Fruit fly (Drosophila melanogaster) whole organism: ENCODE data around the gene CycJ.

ENCODE experiments used
- CG8478 ChIP-seq: fragments of >200 bp; optimal IDR thresholded peaks from 2 replicates; lab custom pipeline; 2018; ENCODE audit warnings: inconsistent platforms
- Dll ChIP-seq: fragments of >200 bp; optimal IDR thresholded peaks from 2 replicates; lab custom pipeline; 2017
- EcR ChIP-seq, 2 experiments: fragments of >200 bp; optimal IDR thresholded peaks; 2 replicates each; lab custom pipeline; 2017; ENCODE audit warnings: missing biosample characterization in 2 of 2, missing genetic modification characterization in 2 of 2, missing genetic modification reagents in 2 of 2
- pan ChIP-seq: fragments of >200 bp; optimal IDR thresholded peaks from 2 replicates; lab custom pipeline; 2017
- psq ChIP-seq: fragments of >200 bp; optimal IDR thresholded peaks from 2 replicates; lab custom pipeline; 2017
- usp ChIP-seq: fragments of >200 bp; optimal IDR thresholded peaks from 2 replicates; lab custom pipeline; 2017; ENCODE audit warnings: missing biosample characterization, missing genetic modification characterization, mixed read lengths

Gene CycJ

DNA sequence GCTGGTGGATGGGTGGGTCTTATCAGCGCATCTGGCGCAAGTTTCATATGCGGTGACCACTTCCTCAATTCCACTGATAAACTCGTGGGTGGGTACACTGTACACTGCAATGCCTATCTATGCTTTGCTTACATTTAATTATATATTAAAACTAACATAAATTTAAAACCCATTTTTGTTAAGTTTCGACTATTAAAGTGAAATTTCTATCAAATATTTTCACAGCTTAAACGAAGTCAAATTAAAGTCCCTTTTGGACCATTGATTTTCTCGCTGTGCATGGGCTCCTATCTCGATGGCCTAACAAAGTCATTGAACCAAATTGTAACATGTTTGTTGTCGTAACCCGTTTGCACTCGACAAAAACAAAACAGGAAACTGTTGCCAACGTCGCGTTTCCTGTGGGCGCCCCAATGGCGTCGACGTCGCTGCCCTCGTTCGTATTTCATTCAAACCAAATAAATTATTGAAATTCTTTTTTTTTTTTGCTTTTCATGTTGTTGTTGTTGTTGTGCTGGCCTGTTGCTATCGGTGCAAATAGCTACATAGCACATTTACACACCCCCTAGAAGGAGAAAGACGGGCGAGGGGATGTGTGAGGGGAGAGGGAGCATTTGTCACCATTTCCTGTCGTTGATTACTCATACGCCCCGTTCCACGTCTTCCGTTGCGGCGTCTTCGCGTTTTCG, 33.4 kb upstream of the CycJ start:
- TF ChIP-seq EcR (GFP tag; optimal IDR thresholded peaks at IDR 0.05; lab: Kevin White, UChicago) (peak in 1 of 2 experiments; percentile 29), Dll (lab: Kevin White, UChicago) (no peak)

DNA sequence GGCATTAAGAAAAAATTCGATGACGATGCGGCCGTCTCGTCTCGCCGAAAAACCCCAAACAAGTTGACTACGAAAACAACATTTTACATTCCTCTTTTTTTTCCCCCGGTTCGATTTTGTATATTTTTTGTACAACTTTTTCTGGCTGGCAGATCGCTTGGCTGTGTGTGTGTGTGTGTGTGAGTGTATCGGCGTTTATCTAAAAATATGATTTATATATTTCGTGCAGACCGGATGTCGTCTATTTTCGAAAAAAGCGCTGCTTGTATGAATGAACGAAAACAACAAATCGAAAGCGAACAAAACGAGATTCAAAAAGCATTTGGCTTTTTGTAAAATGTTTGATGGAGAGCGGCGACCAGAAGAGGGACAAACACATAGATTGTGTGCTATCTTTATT, 32.3 kb upstream of the CycJ start:
- TF ChIP-seq usp = no peak

DNA sequence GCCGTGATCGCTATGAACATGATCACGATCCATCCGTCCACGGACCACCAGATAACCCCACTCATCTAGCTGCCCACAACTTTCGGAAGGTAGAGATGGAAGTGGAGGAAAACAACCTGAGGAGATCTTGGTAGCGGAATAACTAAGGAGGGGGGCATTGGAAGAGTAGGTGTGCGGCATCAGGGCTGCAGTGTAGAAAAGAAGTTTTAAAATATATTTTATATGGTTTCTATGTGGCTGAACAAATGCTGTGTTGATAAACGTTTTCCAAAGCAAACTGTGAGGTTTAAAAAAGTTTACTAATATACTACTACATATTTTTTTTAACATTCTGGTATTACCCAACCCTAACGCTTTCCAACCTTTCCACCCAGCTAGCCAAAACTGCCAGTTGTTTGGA, 31.3 kb upstream of the CycJ start:
- TF ChIP-seq Dll (lab: Kevin White, UChicago) (no peak), CG8478 (no peak), EcR (GFP tag; optimal IDR thresholded peaks at IDR 0.05; lab: Kevin White, UChicago) (no peak), psq (lab: Kevin White, UChicago) (no peak), usp (no peak), pan (lab: Kevin White, UChicago) (no peak)

- TF ChIP-seq CG8478 (no peak), psq (lab: Kevin White, UChicago) (no peak), EcR (GFP tag; optimal IDR thresholded peaks at IDR 0.05; lab: Kevin White, UChicago) (no peak), Dll (lab: Kevin White, UChicago) (no peak), pan (lab: Kevin White, UChicago) (no peak)
Observed at dm6 chr3L:3435531-3436309, 30.5 kb upstream of the CycJ start.

- TF ChIP-seq usp = no peak
- no peak for TF ChIP-seq psq (lab: Kevin White, UChicago)
- TF ChIP-seq Dll (lab: Kevin White, UChicago) = no peak
- no peak for TF ChIP-seq EcR (GFP tag; optimal IDR thresholded peaks at IDR 0.05; lab: Kevin White, UChicago)
- no peak for TF ChIP-seq CG8478
- no peak for TF ChIP-seq pan (lab: Kevin White, UChicago)
Observed at dm6 chr3L:3436838-3437663, 29.2 kb upstream of the CycJ start.

DNA sequence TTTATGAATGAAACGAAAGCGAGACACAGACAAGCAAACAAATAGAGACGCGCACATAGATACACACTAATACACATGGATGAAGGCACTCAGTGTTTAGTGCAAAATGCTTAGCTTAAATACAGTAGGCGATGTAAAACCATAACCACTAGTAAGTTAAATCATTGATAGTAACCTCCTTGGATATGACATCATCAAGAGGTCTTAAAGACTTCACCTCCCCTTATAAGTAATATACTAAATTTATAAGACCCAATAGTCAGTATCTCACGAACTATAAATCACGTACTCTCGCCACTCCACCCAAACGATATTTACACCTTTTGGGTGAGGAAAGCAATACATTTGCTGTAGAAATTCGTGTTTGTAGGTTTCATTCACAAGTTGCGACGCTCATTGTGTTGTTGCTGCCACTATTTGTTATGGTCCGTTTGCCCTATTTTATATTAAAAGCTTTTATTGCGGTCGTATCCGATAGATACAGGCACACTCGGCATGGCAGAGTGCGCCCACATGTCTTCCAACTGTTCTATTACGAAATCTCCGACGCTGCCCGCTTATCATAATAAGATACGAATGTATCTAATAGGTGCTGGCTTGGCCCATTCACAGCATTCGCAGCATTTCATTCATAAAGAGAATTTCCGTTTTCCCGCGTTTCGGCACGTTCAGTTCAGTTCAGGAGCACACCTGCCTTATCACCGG, 28.4 kb upstream of the CycJ start:
- no peak for TF ChIP-seq EcR (GFP tag; optimal IDR thresholded peaks at IDR 0.05; lab: Kevin White, UChicago)
- no peak for TF ChIP-seq pan (lab: Kevin White, UChicago)
- TF ChIP-seq psq (lab: Kevin White, UChicago) = no peak
- TF ChIP-seq Dll (lab: Kevin White, UChicago) = no peak
- no peak for TF ChIP-seq usp
- TF ChIP-seq CG8478 = no peak

DNA sequence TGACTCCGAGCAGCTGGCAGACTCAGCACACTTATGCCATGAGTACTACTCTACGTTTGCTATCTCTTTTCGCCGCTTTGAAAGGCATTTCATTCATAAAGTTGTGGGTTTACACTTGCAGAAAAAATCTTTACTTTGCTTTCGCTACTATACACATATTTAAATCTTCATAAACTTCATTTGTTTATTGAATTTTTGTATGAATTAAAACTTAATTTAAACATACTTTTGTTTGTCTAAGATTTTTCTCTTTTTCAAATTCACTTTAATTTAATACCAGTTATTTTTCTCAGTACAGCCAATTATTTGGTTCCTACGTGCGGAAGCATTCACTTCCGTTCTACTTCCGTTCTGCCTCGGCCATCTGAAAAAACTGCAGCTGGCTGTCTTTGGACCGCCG, 27.8 kb upstream of the CycJ start:
- TF ChIP-seq psq (lab: Kevin White, UChicago) (no peak), pan (lab: Kevin White, UChicago) (no peak)

dm6 chr3L:3439598-3439997, 26.6 kb upstream of the CycJ start:
- TF ChIP-seq CG8478 (no peak), EcR (GFP tag; optimal IDR thresholded peaks at IDR 0.05; lab: Kevin White, UChicago) (no peak), psq (lab: Kevin White, UChicago) (no peak), usp (no peak), pan (lab: Kevin White, UChicago) (no peak), Dll (lab: Kevin White, UChicago) (no peak)

DNA sequence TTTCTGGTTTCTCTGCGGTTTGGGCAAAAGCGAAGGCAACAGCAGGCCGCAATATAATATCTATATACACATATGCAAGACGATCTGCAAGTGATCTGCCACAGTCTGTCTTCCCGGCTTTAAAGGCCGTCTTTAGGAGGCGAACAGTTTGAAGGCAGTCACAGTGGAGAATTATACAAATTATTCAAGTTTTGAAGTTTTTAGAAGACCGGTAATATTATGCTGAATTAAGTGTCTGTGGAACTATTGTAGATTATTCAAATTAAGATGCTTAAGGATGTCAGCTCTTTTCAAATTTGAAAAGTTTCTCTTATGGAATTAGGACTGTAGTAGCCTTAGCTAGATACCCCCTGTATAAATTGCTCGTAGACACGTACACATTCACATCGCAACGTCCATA, 26.1 kb upstream of the CycJ start:
- TF ChIP-seq usp (no peak), CG8478 (no peak), pan (lab: Kevin White, UChicago) (no peak), EcR (GFP tag; optimal IDR thresholded peaks at IDR 0.05; lab: Kevin White, UChicago) (no peak), psq (lab: Kevin White, UChicago) (no peak), Dll (lab: Kevin White, UChicago) (no peak)

DNA sequence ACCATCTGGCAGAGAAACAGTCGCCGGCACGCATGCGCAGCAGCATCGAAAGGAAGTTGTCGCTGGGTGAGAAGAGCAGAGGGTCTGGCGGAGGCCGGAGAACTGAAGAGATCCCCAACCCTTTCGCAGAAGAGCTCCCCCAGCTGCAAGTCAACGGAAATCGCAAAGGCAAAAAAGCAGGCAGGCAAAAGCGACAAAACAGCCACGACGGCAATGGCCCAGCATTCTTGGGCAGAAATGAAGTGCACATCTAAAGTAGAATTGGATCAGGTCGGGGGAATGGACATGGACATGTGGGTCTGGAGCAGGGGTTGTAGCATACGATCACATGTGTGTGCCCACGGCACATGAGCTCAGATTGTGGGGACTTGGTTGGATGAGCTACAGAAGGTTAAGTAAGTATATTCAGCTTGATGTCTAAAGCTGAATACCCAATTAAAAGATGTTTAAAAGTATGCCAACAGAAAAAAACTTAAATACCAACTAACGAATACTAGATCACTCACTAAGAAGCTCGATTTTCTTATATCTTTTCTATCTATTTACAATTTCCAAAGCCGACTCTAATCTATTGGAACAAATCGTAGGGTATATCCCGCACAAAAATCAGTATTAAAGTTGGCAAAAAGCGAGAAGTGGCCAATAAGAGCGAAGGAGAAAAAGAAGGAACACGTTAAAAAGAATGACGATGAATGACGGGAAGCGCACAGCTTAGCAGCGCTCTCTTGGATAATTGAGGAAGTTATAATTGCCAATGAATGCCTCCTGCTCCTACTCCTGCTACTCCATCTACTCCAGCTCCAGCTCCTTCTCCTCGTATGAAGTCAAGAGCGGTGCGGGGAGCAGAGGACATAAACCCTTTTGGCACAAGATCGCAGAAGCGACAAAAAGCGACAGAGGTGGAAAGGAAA, 24.2 kb upstream of the CycJ start:
- no peak for TF ChIP-seq CG8478
- TF ChIP-seq pan (lab: Kevin White, UChicago) = no peak
- no peak for TF ChIP-seq usp
- no peak for TF ChIP-seq psq (lab: Kevin White, UChicago)
- no peak for TF ChIP-seq Dll (lab: Kevin White, UChicago)
- no peak for TF ChIP-seq EcR (GFP tag; optimal IDR thresholded peaks at IDR 0.05; lab: Kevin White, UChicago)
